Worm (Caenorhabditis elegans) whole organism, L2 larva: ENCODE results near the gene ceh-82.

Source experiments
- C34F6.9 ChIP-seq: fragments of 150-350 bp; optimal IDR thresholded peaks from 2 replicates; lab custom pipeline; 2014; ENCODE audit warnings: missing biosample characterization, missing genetic modification characterization
- F13H6.1 ChIP-seq: sonication (generic microtip); optimal IDR thresholded peaks from 2 replicates; lab custom pipeline; 2016; ENCODE audit warnings: missing genetic modification characterization, missing compliant biosample characterization
- R02D3.7 ChIP-seq: fragments of 150-350 bp; optimal IDR thresholded peaks from 2 replicates; lab custom pipeline; 2014; ENCODE audit warnings: missing biosample characterization, missing genetic modification characterization
- Y55F3AM.14 ChIP-seq: fragments of 200-800 bp; sonication (Bioruptor generic); optimal IDR thresholded peaks from 2 replicates; lab custom pipeline; 2018; ENCODE audit warnings: mild to moderate bottlenecking, missing genetic modification characterization, missing compliant biosample characterization
- alr-1 ChIP-seq: fragments of 150-350 bp; optimal IDR thresholded peaks from 2 replicates; lab custom pipeline; 2014; ENCODE audit warnings: missing biosample characterization, missing genetic modification characterization
- aly-2 ChIP-seq: fragments of 150-350 bp; optimal IDR thresholded peaks from 2 replicates; lab custom pipeline; 2014; ENCODE audit warnings: missing biosample characterization, missing genetic modification characterization
- blmp-1 ChIP-seq: sonication (generic microtip); optimal IDR thresholded peaks from 2 replicates; lab custom pipeline; 2017; ENCODE audit warnings: missing genetic modification characterization, mild to moderate bottlenecking, missing compliant biosample characterization, antibody characterized with exemption, moderate library complexity; ENCODE audit not compliant: insufficient read depth
- ceh-16 ChIP-seq: fragments of 150-350 bp; optimal IDR thresholded peaks from 2 replicates; lab custom pipeline; 2014; ENCODE audit warnings: missing biosample characterization, missing genetic modification characterization
- ceh-82 ChIP-seq: fragments of 150-350 bp; optimal IDR thresholded peaks from 2 replicates; lab custom pipeline; 2014; ENCODE audit warnings: missing biosample characterization, missing genetic modification characterization
- crh-2 ChIP-seq: sonication (generic microtip); optimal IDR thresholded peaks from 2 replicates; lab custom pipeline; 2017; ENCODE audit warnings: missing biosample characterization, missing genetic modification characterization
- egl-27 ChIP-seq: sonication (generic microtip); optimal IDR thresholded peaks from 3 replicates; lab custom pipeline; 2017; ENCODE audit warnings: missing biosample characterization, missing genetic modification reagents, missing genetic modification characterization
- elt-1 ChIP-seq: fragments of 150-350 bp; optimal IDR thresholded peaks from 2 replicates; lab custom pipeline; 2014; ENCODE audit warnings: missing biosample characterization, missing genetic modification characterization
- elt-3 ChIP-seq: sonication (generic microtip); optimal IDR thresholded peaks from 2 replicates; lab custom pipeline; 2017; ENCODE audit warnings: missing biosample characterization, missing genetic modification characterization
- fos-1 ChIP-seq: fragments of 150-350 bp; optimal IDR thresholded peaks from 2 replicates; lab custom pipeline; 2014; ENCODE audit warnings: missing biosample characterization, missing genetic modification characterization
- gmeb-1 ChIP-seq: fragments of 150-350 bp; optimal IDR thresholded peaks from 2 replicates; lab custom pipeline; 2014; ENCODE audit warnings: missing biosample characterization, missing genetic modification characterization
- lin-11 ChIP-seq: fragments of 150-350 bp; sonication (generic microtip); optimal IDR thresholded peaks from 2 replicates; lab custom pipeline; 2014; ENCODE audit warnings: missing biosample characterization, missing genetic modification characterization, inconsistent platforms, mixed read lengths
- lin-13 ChIP-seq: fragments of 150-350 bp; optimal IDR thresholded peaks from 2 replicates; lab custom pipeline; 2014; ENCODE audit warnings: missing biosample characterization, missing genetic modification reagents, missing genetic modification characterization
- lin-39 ChIP-seq: fragments of 150-350 bp; optimal IDR thresholded peaks from 2 replicates; lab custom pipeline; 2014; ENCODE audit warnings: missing biosample characterization, missing genetic modification reagents, missing genetic modification characterization
- lsy-2 ChIP-seq, 2 experiments: fragments of 150-350 bp in 1 of 2; sonication (generic microtip) in 1 of 2; optimal IDR thresholded peaks; 2 replicates each; lab custom pipeline; 2014 to 2017; ENCODE audit warnings: missing biosample characterization in 2 of 2, missing genetic modification characterization in 2 of 2
- mbf-1 ChIP-seq: sonication (generic microtip); optimal IDR thresholded peaks from 2 replicates; lab custom pipeline; 2017; ENCODE audit warnings: missing biosample characterization, missing genetic modification characterization
- nhr-10 ChIP-seq: sonication (generic microtip); optimal IDR thresholded peaks from 2 replicates; lab custom pipeline; 2017; ENCODE audit warnings: missing biosample characterization, missing genetic modification characterization
- nhr-11 ChIP-seq: fragments of 150-350 bp; optimal IDR thresholded peaks from 2 replicates; lab custom pipeline; 2014; ENCODE audit warnings: missing biosample characterization, missing genetic modification characterization
- nhr-129 ChIP-seq: fragments of 150-350 bp; optimal IDR thresholded peaks from 2 replicates; lab custom pipeline; 2014; ENCODE audit warnings: missing biosample characterization, missing genetic modification characterization
- nhr-25 ChIP-seq: fragments of 150-350 bp; sonication (generic microtip); optimal IDR thresholded peaks from 3 replicates; lab custom pipeline; 2014; ENCODE audit warnings: missing biosample characterization, missing genetic modification characterization
- nhr-77 ChIP-seq: fragments of 150-350 bp; optimal IDR thresholded peaks from 2 replicates; lab custom pipeline; 2014; ENCODE audit warnings: missing biosample characterization, missing genetic modification characterization
- peb-1 ChIP-seq: fragments of 150-350 bp; optimal IDR thresholded peaks from 2 replicates; lab custom pipeline; 2014; ENCODE audit warnings: missing biosample characterization, missing genetic modification characterization
- sem-4 ChIP-seq: fragments of 150-350 bp; optimal IDR thresholded peaks from 2 replicates; lab custom pipeline; 2014; ENCODE audit warnings: missing biosample characterization, missing genetic modification reagents, missing genetic modification characterization
- sma-3 ChIP-seq: sonication (generic microtip); optimal IDR thresholded peaks from 2 replicates; lab custom pipeline; 2016; ENCODE audit warnings: missing genetic modification reagents, missing genetic modification characterization, missing compliant biosample characterization
- snpc-4 ChIP-seq: fragments of 150-350 bp; optimal IDR thresholded peaks from 2 replicates; lab custom pipeline; 2014; ENCODE audit warnings: missing biosample characterization, missing genetic modification characterization
- unc-55 ChIP-seq: fragments of 150-350 bp; sonication (generic microtip); optimal IDR thresholded peaks from 3 replicates; lab custom pipeline; 2014; ENCODE audit warnings: missing biosample characterization, missing genetic modification reagents, missing genetic modification characterization
- unc-62 ChIP-seq: fragments of 150-350 bp; optimal IDR thresholded peaks from 2 replicates; lab custom pipeline; 2014; ENCODE audit warnings: missing biosample characterization, missing genetic modification reagents, missing genetic modification characterization
- zag-1 ChIP-seq: fragments of 150-350 bp; optimal IDR thresholded peaks from 2 replicates; lab custom pipeline; 2014; ENCODE audit warnings: missing biosample characterization, missing genetic modification characterization
- ztf-1 ChIP-seq: fragments of 200-800 bp; sonication (Bioruptor generic); conservative IDR thresholded peaks from 2 replicates; pipeline ENCODE4 v1.3.6; 2022; ENCODE audit warnings: missing genetic modification characterization, missing compliant biosample characterization
- ztf-4 ChIP-seq: fragments of 150-350 bp; optimal IDR thresholded peaks from 2 replicates; lab custom pipeline; 2014; ENCODE audit warnings: missing biosample characterization, missing genetic modification characterization

ceh-82 gene

DNA sequence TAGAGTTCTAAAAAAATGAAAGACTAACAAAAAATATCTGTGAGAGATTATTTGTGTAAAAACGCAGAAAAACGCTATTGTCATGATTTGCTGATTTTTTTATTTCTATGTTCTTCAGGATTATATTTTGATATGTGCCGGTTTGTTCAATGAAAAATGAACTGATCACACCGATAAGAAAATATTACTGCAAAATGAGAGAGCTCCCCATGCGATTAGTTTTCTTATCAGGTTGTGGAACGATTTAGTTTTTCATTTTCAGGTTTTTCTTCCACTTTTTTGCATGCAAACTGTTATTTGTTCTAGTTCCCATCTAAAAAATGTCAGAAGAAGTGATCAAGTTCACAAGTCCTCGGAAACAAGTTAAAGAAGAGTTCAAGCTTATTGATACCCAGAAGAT, 3.8 kb upstream of the ceh-82 start, which contains the start of gene btb-9:
Gene btb-9 (plus strand): TSS at position 254 of the 400 bp plus-strand sequence.
- TF ChIP-seq mbf-1 (no peak), F13H6.1 (no peak), crh-2 (peak; percentile 41), lin-39 (no peak), fos-1 (peak; percentile 87)

DNA sequence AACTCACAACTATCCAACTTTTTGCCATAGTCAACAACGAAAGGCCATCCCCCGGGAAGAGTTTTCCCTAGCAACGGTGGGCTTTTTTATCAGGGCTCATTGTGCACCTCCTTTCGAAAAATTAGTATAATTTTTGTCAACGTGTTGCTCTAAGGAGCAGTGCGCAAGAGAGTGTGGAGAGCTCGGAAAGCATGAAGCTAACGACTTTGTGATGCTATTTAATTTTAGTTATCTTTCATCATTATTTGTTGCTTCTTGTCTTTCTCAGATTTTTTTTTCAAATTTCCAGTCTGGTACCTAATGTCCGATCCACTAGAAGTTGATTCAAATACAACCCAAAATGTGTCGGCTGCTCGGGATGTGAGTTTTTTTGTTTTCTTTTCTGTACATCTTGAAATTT, 1.9 kb upstream of the ceh-82 start, which contains the start of gene ceh-81:
Gene ceh-81 (plus strand): TSS at position 301 of the 400 bp plus-strand sequence.
- TF ChIP-seq F13H6.1, result no peak
- no peak for TF ChIP-seq ztf-1 (GFP tag; lab: Robert Waterston, UW)
- no peak for TF ChIP-seq nhr-10 (tag; lab: Kevin White, UChicago)
- no peak for TF ChIP-seq fos-1
- TF ChIP-seq unc-55 (GFP tag; lab: Kevin White, UChicago), result no peak
- TF ChIP-seq mbf-1, result no peak
- no peak for TF ChIP-seq lsy-2 (tag; optimal IDR thresholded peaks at IDR 0.05; lab: Kevin White, UChicago)
- no peak for TF ChIP-seq elt-3 (tag; lab: Kevin White, UChicago)
- TF ChIP-seq nhr-25 (tag; lab: Kevin White, UChicago), result no peak
- TF ChIP-seq sem-4, result no peak
- TF ChIP-seq elt-1 (tag; lab: Kevin White, UChicago), result no peak
- TF ChIP-seq crh-2, result no peak
- TF ChIP-seq C34F6.9 (tag; lab: Kevin White, UChicago), result no peak
- no peak for TF ChIP-seq ztf-4
- no peak for TF ChIP-seq blmp-1 (tag; lab: Kevin White, UChicago)
- TF ChIP-seq nhr-11 (tag; lab: Kevin White, UChicago), result no peak
- TF ChIP-seq egl-27, result no peak

DNA sequence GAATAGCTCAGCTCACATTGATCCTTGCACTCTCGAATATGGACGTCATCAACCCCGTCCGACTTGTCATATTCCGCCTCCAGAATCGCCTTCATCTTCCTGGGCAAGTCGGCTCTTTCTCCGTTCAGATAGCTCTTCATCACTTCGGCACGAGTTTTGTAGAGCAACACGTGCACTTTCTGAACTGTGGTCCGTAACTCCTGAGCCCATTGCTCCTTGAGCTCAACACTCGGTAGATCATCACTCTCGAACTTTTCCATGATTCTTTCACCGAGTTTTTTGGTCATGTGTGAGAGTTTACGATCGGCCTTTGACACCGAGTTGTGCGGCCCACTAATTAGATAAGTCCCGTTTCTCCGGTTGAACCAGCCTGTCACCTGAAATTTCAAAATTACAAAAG, 3.1 kb downstream of the ceh-82 start:
- no peak for TF ChIP-seq C34F6.9 (tag; lab: Kevin White, UChicago)
- no peak for TF ChIP-seq sma-3 (GFP tag; lab: Kevin White, UChicago)
- no peak for TF ChIP-seq peb-1 (tag; lab: Kevin White, UChicago)
- no peak for TF ChIP-seq ceh-16 (tag; lab: Kevin White, UChicago)
- no peak for TF ChIP-seq gmeb-1 (tag; lab: Kevin White, UChicago)
- no peak for TF ChIP-seq fos-1
- TF ChIP-seq lin-11 (tag; lab: Kevin White, UChicago), result no peak
- TF ChIP-seq alr-1 (tag; lab: Kevin White, UChicago), result no peak
- TF ChIP-seq ceh-82, result no peak
- TF ChIP-seq zag-1 (tag; lab: Kevin White, UChicago), result no peak

DNA sequence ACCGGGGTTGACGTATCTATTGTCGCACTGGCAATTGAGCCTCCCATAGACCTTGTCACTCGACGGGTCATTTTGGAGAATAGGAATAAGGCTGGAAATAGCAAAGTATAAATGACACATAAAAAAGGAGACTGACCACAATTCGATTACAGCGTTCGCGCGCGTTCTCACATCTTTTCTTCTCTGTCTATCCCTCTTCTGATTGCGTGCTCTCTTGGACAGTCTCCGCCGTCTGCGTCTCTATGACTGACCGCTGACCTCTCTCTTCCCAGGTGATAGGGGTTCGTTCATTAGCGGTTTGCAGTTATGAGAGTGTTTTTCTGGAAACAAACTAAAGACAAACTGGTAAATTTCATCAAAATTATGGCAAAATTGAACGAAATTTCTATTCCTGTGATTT, 4.3 kb downstream of the ceh-82 start, which contains the start of gene ceh-83:
Gene ceh-83 (minus strand): TSS at position 181 of the 400 bp plus-strand sequence.
- peak; percentile 49 for TF ChIP-seq fos-1
- no peak for TF ChIP-seq aly-2 (tag; lab: Kevin White, UChicago)
- TF ChIP-seq unc-55 (GFP tag; lab: Kevin White, UChicago), result no peak
- TF ChIP-seq, all 48 proteins: peak for 1

- TF ChIP-seq aly-2 (tag; lab: Kevin White, UChicago), result no peak
- no peak for TF ChIP-seq nhr-77 (tag; lab: Kevin White, UChicago)
- TF ChIP-seq R02D3.7 (tag; lab: Kevin White, UChicago), result no peak
Observed at ce11 chrII:1738844-1739243, 6.8 kb downstream of the ceh-82 start, which contains the start of the genes irld-9 and irld-33. irld-9 (minus strand) TSS chrII:1738944. irld-33 (plus strand) TSS chrII:1739052.

DNA sequence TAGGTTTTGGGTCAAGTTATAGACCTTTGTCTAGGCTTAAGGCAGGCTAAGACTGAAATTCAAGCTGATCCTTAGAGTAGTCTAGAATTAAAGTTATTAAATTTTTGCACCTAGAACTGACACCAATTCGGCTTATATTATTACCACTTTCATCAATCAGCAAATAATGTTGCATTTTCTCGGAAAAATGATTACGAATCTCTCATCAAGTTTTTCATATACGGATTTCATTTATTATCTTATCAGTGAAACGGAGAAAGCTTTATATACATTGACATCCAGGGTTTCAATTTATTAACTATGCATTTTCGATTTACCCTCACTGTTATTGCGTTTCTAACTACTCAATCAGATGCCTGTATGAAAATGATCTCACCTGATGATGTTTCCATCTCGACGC, 9.2 kb downstream of the ceh-82 start, which contains the start of gene K07G6.1:
Gene K07G6.1 (plus strand): TSS at position 301 of the 400 bp plus-strand sequence.
- no peak for TF ChIP-seq sem-4
- no peak for TF ChIP-seq elt-3 (tag; lab: Kevin White, UChicago)
- no peak for TF ChIP-seq ceh-82
- no peak for TF ChIP-seq ztf-4
- TF ChIP-seq unc-62 (GFP tag; lab: Kevin White, UChicago), result no peak
- no peak for TF ChIP-seq snpc-4 (tag; lab: Kevin White, UChicago)
- TF ChIP-seq nhr-10 (tag; lab: Kevin White, UChicago), result no peak
- TF ChIP-seq nhr-77 (tag; lab: Kevin White, UChicago), result no peak
- no peak for TF ChIP-seq elt-1 (tag; lab: Kevin White, UChicago)
- TF ChIP-seq ceh-16 (tag; lab: Kevin White, UChicago), result no peak
- no peak for TF ChIP-seq lin-39
- TF ChIP-seq lin-11 (tag; lab: Kevin White, UChicago), result no peak
- TF ChIP-seq Y55F3AM.14 (GFP tag; lab: Kevin White, UChicago), result no peak
- no peak for TF ChIP-seq lin-13 (GFP tag; lab: Kevin White, UChicago)
- no peak for TF ChIP-seq alr-1 (tag; lab: Kevin White, UChicago)
- no peak for TF ChIP-seq peb-1 (tag; lab: Kevin White, UChicago)
- TF ChIP-seq sma-3 (GFP tag; lab: Kevin White, UChicago), result no peak
- no peak for TF ChIP-seq aly-2 (tag; lab: Kevin White, UChicago)
- no peak for TF ChIP-seq C34F6.9 (tag; lab: Kevin White, UChicago)
- TF ChIP-seq nhr-129 (tag; lab: Kevin White, UChicago), result no peak
